Fruit fly (Drosophila melanogaster): Measurements from ENCODE around the gene Mulk.

Gene Mulk

dm6 chr2L:10260750-10261493 is 8.9 kb upstream of the Mulk start, which contains the start of gene Pten (continued):
- TF ChIP-seq trem (tag; optimal IDR thresholded peaks at IDR 0.05): peak; percentile 61
- no peak for TF ChIP-seq Lpt (GFP tag; optimal IDR thresholded peaks at IDR 0.05)
- TF ChIP-seq Xbp1 (GFP tag; optimal IDR thresholded peaks at IDR 0.05): peak; percentile 56
- peak; percentile 58 for TF ChIP-seq Hr3 (GFP tag; optimal IDR thresholded peaks at IDR 0.05)
- TF ChIP-seq fu2 (GFP tag; optimal IDR thresholded peaks at IDR 0.05): peak; percentile 61
- TF ChIP-seq Trl (optimal IDR thresholded peaks at IDR 0.05): no peak
- TF ChIP-seq Trl (GFP tag; optimal IDR thresholded peaks at IDR 0.05): peak; percentile 78
- no peak for TF ChIP-seq CG2875 (GFP tag; optimal IDR thresholded peaks at IDR 0.05)
- no peak for TF ChIP-seq odd (GFP tag; optimal IDR thresholded peaks at IDR 0.05)
- TF ChIP-seq Kr (GFP tag; optimal IDR thresholded peaks at IDR 0.05): no peak
- TF ChIP-seq CG1603 (tag; optimal IDR thresholded peaks at IDR 0.05): peak; percentile 80
- TF ChIP-seq Sox102F (GFP tag; optimal IDR thresholded peaks at IDR 0.05): no peak
- TF ChIP-seq CG11093 (GFP tag; IDR thresholded peaks at IDR 0.05): no peak; the same call in 2 of the 3 replicates
- TF ChIP-seq luna (GFP tag; optimal IDR thresholded peaks at IDR 0.05): peak; percentile 45
- TF ChIP-seq CG30020 (tag; optimal IDR thresholded peaks at IDR 0.05): peak; percentile 98
- TF ChIP-seq sna (GFP tag; IDR thresholded peaks at IDR 0.05; ENCODE audit: partially characterized antibody): peak; percentile 79; the same call in 1 of the 2 replicates
- TF ChIP-seq sc (optimal IDR thresholded peaks at IDR 0.05): no peak
- peak; percentile 9 for TF ChIP-seq sc (GFP tag; optimal IDR thresholded peaks at IDR 0.05)
- no peak for TF ChIP-seq CG10543 (GFP tag; optimal IDR thresholded peaks at IDR 0.05)
- TF ChIP-seq stwl (tag; optimal IDR thresholded peaks at IDR 0.05): peak; percentile 60
- TF ChIP-seq lab (GFP tag; optimal IDR thresholded peaks at IDR 0.05): no peak
- no peak for TF ChIP-seq peb (GFP tag; IDR thresholded peaks at IDR 0.05)
- peak; percentile 90 for TF ChIP-seq CG1024 (GFP tag; IDR thresholded peaks at IDR 0.05)
- TF ChIP-seq CG12942 (GFP tag; optimal IDR thresholded peaks at IDR 0.05): peak; percentile 38
- peak; percentile 10 for TF ChIP-seq CG8089 (GFP tag; optimal IDR thresholded peaks at IDR 0.05)
- peak; percentile 64 for TF ChIP-seq tx (GFP tag; optimal IDR thresholded peaks at IDR 0.05)
- TF ChIP-seq CG1602 (GFP tag; optimal IDR thresholded peaks at IDR 0.05): peak; percentile 64
- TF ChIP-seq schlank (tag; optimal IDR thresholded peaks at IDR 0.05): no peak
- TF ChIP-seq bsh (GFP tag; optimal IDR thresholded peaks at IDR 0.05): peak in 1 of 2 experiments; percentile 54
- no peak for TF ChIP-seq caup (GFP tag; optimal IDR thresholded peaks at IDR 0.05; ENCODE audit: severe bottlenecking)
- TF ChIP-seq CG11696 (GFP tag; IDR thresholded peaks at IDR 0.05): 0 out of 2 replicates have a peak, but pooled peaks have one; percentile 33
- TF ChIP-seq pho (GFP tag; optimal IDR thresholded peaks at IDR 0.05): peak; percentile 64
- TF ChIP-seq H15 (GFP tag; IDR thresholded peaks at IDR 0.05): no peak
- no peak for TF ChIP-seq CG15479 (GFP tag; optimal IDR thresholded peaks at IDR 0.05)
- TF ChIP-seq pnt (GFP tag; optimal IDR thresholded peaks at IDR 0.05): peak; percentile 58
- TF ChIP-seq CkIIα-i1 (GFP tag; IDR thresholded peaks at IDR 0.05): no peak
- TF ChIP-seq Doc2 (GFP tag; IDR thresholded peaks at IDR 0.05): no peak
- no peak for TF ChIP-seq zf30C (GFP tag; optimal IDR thresholded peaks at IDR 0.05)
- TF ChIP-seq corto (GFP tag; optimal IDR thresholded peaks at IDR 0.05): peak; percentile 12
- TF ChIP-seq CG9215 (GFP tag; IDR thresholded peaks at IDR 0.05): no peak
- TF ChIP-seq ham (GFP tag; IDR thresholded peaks at IDR 0.05): no peak
- TF ChIP-seq Bdp1 (GFP tag; optimal IDR thresholded peaks at IDR 0.05): no peak
- peak; percentile 73; the same call in 1 of the 3 replicates for TF ChIP-seq CG11695 (GFP tag; IDR thresholded peaks at IDR 0.05)
- peak; percentile 57 for TF ChIP-seq HmgZ (tag; optimal IDR thresholded peaks at IDR 0.05)
- TF ChIP-seq Myb (GFP tag; optimal IDR thresholded peaks at IDR 0.05): peak; percentile 36
- TF ChIP-seq CG1792 (GFP tag; optimal IDR thresholded peaks at IDR 0.05): peak; percentile 58
- TF ChIP-seq sim (GFP tag; IDR thresholded peaks at IDR 0.05): no peak
- no peak for TF ChIP-seq exex (tag; optimal IDR thresholded peaks at IDR 0.05)
- peak; percentile 92 for TF ChIP-seq MESR4 (GFP tag; optimal IDR thresholded peaks at IDR 0.05)
- no peak for TF ChIP-seq bigmax (GFP tag; optimal IDR thresholded peaks at IDR 0.05)

Measured in whole organism, embryonic.